Fruit fly (Drosophila melanogaster) whole organism, embryonic: ENCODE data around the gene Ass.

Experiments
- ATbp ChIP-seq: fragments of 200-800 bp; sonication (Bioruptor generic); optimal IDR thresholded peaks from 2 replicates; lab custom pipeline; 2017; ENCODE audit warnings: missing biosample characterization, mild to moderate bottlenecking, missing genetic modification characterization, missing genetic modification reagents
- Ada2b ChIP-seq: fragments of 200-800 bp; sonication (Bioruptor generic); IDR thresholded peaks from 2 replicates; pipeline ENCODE4 v1.3.6; 2022; ENCODE audit warnings: missing biosample characterization, missing genetic modification characterization
- Asciz ChIP-seq: fragments of 200-800 bp; sonication (Bioruptor generic); optimal IDR thresholded peaks from 2 replicates; lab custom pipeline; 2017; ENCODE audit warnings: missing biosample characterization, mild to moderate bottlenecking, missing genetic modification characterization, missing genetic modification reagents
- Awh ChIP-seq: fragments of 200-800 bp; sonication (Bioruptor generic); IDR thresholded peaks from 2 replicates; pipeline ENCODE4, ENCODE4 v1.3.6; 2022; ENCODE audit warnings: missing biosample characterization, missing genetic modification characterization
- BtbVII ChIP-seq: fragments of 200-800 bp; sonication (Bioruptor generic); optimal IDR thresholded peaks from 3 replicates; lab custom pipeline; 2017; ENCODE audit warnings: missing biosample characterization, mild to moderate bottlenecking, missing genetic modification characterization
- C15 ChIP-seq: fragments of 200-800 bp; sonication (Bioruptor generic); IDR thresholded peaks from 3 replicates; pipeline ENCODE4 v1.3.6; 2022; ENCODE audit warnings: missing biosample characterization, missing genetic modification characterization
- CG10267 ChIP-seq: fragments of 200-800 bp; sonication (Bioruptor generic); optimal IDR thresholded peaks from 2 replicates; lab custom pipeline; 2018; ENCODE audit warnings: missing biosample characterization, mild to moderate bottlenecking, missing genetic modification characterization, moderate library complexity
- CG15479 ChIP-seq: fragments of 200-800 bp; sonication (Bioruptor generic); optimal IDR thresholded peaks from 3 replicates; lab custom pipeline; 2019; ENCODE audit warnings: missing biosample characterization, mild to moderate bottlenecking, missing genetic modification characterization, moderate library complexity
- CG15601 ChIP-seq: fragments of 200-800 bp; sonication (Bioruptor generic); optimal IDR thresholded peaks from 3 replicates; lab custom pipeline; 2019; ENCODE audit warnings: missing biosample characterization, mild to moderate bottlenecking, missing genetic modification characterization, moderate library complexity
- CG1603 ChIP-seq: fragments of 200-800 bp; sonication (Bioruptor generic); optimal IDR thresholded peaks from 2 replicates; lab custom pipeline; 2019; ENCODE audit warnings: missing biosample characterization, mild to moderate bottlenecking, missing genetic modification characterization, moderate library complexity
- CG17186 ChIP-seq: fragments of 200-800 bp; sonication (Bioruptor generic); optimal IDR thresholded peaks from 3 replicates; lab custom pipeline; 2017; ENCODE audit warnings: missing biosample characterization, missing genetic modification reagents, missing genetic modification characterization
- CG17385 ChIP-seq: fragments of 200-800 bp; sonication (Bioruptor generic); optimal IDR thresholded peaks from 3 replicates; lab custom pipeline; 2018; ENCODE audit warnings: missing biosample characterization, mild to moderate bottlenecking, missing genetic modification characterization
- CG18262 ChIP-seq: fragments of 200-800 bp; optimal IDR thresholded peaks from 3 replicates; lab custom pipeline; 2019; ENCODE audit warnings: missing biosample characterization, mild to moderate bottlenecking, missing genetic modification characterization, moderate library complexity
- CG2875 ChIP-seq: fragments of 200-800 bp; sonication (Bioruptor generic); optimal IDR thresholded peaks from 2 replicates; lab custom pipeline; 2017; ENCODE audit warnings: missing biosample characterization, mild to moderate bottlenecking, missing genetic modification characterization, missing genetic modification reagents
- CG32532 ChIP-seq: fragments of 200-800 bp; sonication (Bioruptor generic); IDR thresholded peaks from 2 replicates; pipeline ENCODE4 v1.3.6; 2022; ENCODE audit warnings: missing biosample characterization, missing genetic modification characterization
- CG33557 ChIP-seq: fragments of 200-800 bp; sonication (Bioruptor generic); optimal IDR thresholded peaks from 2 replicates; lab custom pipeline; 2019; ENCODE audit warnings: missing biosample characterization, mild to moderate bottlenecking, missing genetic modification characterization, moderate library complexity
- CG3847 ChIP-seq: fragments of 200-800 bp; sonication (Bioruptor generic); IDR thresholded peaks from 2 replicates; pipeline ENCODE4 v1.3.6; 2022; ENCODE audit warnings: missing biosample characterization, missing genetic modification characterization
- CG4424 ChIP-seq: fragments of 200-800 bp; sonication (Bioruptor generic); optimal IDR thresholded peaks from 3 replicates; lab custom pipeline; 2016; ENCODE audit warnings: missing biosample characterization, missing genetic modification characterization
- CG4730 ChIP-seq: fragments of 200-800 bp; sonication (Bioruptor generic); IDR thresholded peaks from 2 replicates; pipeline ENCODE4 v1.3.6; 2022; ENCODE audit warnings: missing biosample characterization, missing genetic modification characterization
- CG6272 ChIP-seq: fragments of 200-800 bp; sonication (Bioruptor generic); IDR thresholded peaks from 2 replicates; pipeline ENCODE4 v1.3.6; 2022; ENCODE audit warnings: missing biosample characterization, missing genetic modification characterization
- CG9876 ChIP-seq: fragments of 200-800 bp; sonication (Bioruptor generic); optimal IDR thresholded peaks from 2 replicates; lab custom pipeline; 2016; ENCODE audit warnings: missing biosample characterization, missing genetic modification characterization
- CHES-1-like ChIP-seq: fragments of 200-800 bp; sonication (Bioruptor generic); optimal IDR thresholded peaks from 2 replicates; lab custom pipeline; 2016; ENCODE audit warnings: missing biosample characterization, missing genetic modification characterization
- D19B ChIP-seq: fragments of 200-800 bp; sonication (Bioruptor generic); optimal IDR thresholded peaks from 2 replicates; lab custom pipeline; 2017; ENCODE audit warnings: missing biosample characterization, mild to moderate bottlenecking, missing genetic modification characterization
- E2f1 ChIP-seq: fragments of 200-800 bp; sonication (Bioruptor generic); IDR thresholded peaks from 2 replicates; pipeline ENCODE4 v1.3.6; 2022; ENCODE audit warnings: missing biosample characterization, missing genetic modification characterization
- HLHmδ ChIP-seq: fragments of 200-800 bp; sonication (Bioruptor generic); optimal IDR thresholded peaks from 2 replicates; lab custom pipeline; 2018; ENCODE audit warnings: missing biosample characterization, mild to moderate bottlenecking, missing genetic modification characterization, moderate library complexity
- Hr39 ChIP-seq: fragments of >200 bp; optimal IDR thresholded peaks from 2 replicates; lab custom pipeline; 2017
- Mad ChIP-seq: fragments of 200-800 bp; sonication (Bioruptor generic); optimal IDR thresholded peaks from 2 replicates; lab custom pipeline; 2016; ENCODE audit warnings: missing biosample characterization, missing genetic modification characterization
- Poxn ChIP-seq: fragments of 200-800 bp; sonication (Bioruptor generic); IDR thresholded peaks from 2 replicates; pipeline ENCODE4 v1.3.6; 2022; ENCODE audit warnings: missing biosample characterization, missing genetic modification characterization
- Usf ChIP-seq: fragments of 200-800 bp; sonication (Bioruptor generic); optimal IDR thresholded peaks from 2 replicates; lab custom pipeline; 2017; ENCODE audit warnings: missing genotype, missing biosample characterization, missing genetic modification characterization
- YL-1 ChIP-seq: fragments of 200-800 bp; sonication (Bioruptor generic); optimal IDR thresholded peaks from 3 replicates; lab custom pipeline; 2017; ENCODE audit warnings: missing biosample characterization, mild to moderate bottlenecking, missing genetic modification characterization
- ab ChIP-seq: fragments of 200-800 bp; sonication (Bioruptor generic); optimal IDR thresholded peaks from 2 replicates; lab custom pipeline; 2016; ENCODE audit warnings: missing biosample characterization, missing genetic modification characterization
- caup ChIP-seq: fragments of 200-800 bp; sonication (Bioruptor generic); optimal IDR thresholded peaks from 3 replicates; lab custom pipeline; 2017; ENCODE audit warnings: missing biosample characterization, mild to moderate bottlenecking, missing genetic modification characterization, moderate library complexity; ENCODE audit not compliant: severe bottlenecking
- chinmo ChIP-seq: fragments of 200-800 bp; sonication (Bioruptor generic); IDR thresholded peaks from 4 replicates; pipeline ENCODE4 v1.3.6; 2022; ENCODE audit warnings: missing biosample characterization, missing genetic modification characterization; ENCODE audit not compliant: partially characterized antibody
- chm ChIP-seq: fragments of 200-800 bp; sonication (Bioruptor generic); IDR thresholded peaks from 2 replicates; pipeline ENCODE4 v1.3.6; 2022; ENCODE audit warnings: missing biosample characterization, missing genetic modification characterization
- crol ChIP-seq: fragments of 200-800 bp; sonication (Bioruptor generic); IDR thresholded peaks from 2 replicates; pipeline ENCODE4 v1.3.6; 2022; ENCODE audit warnings: missing biosample characterization, missing genetic modification characterization
- cwo ChIP-seq: fragments of 200-800 bp; sonication (Bioruptor generic); optimal IDR thresholded peaks from 3 replicates; lab custom pipeline; 2017; ENCODE audit warnings: missing biosample characterization, missing genetic modification characterization, mild to moderate bottlenecking, moderate library complexity, missing genetic modification reagents
- disco-r ChIP-seq: fragments of 200-800 bp; sonication (Bioruptor generic); optimal IDR thresholded peaks from 2 replicates; lab custom pipeline; 2016; ENCODE audit warnings: missing biosample characterization, missing genetic modification characterization
- hb ChIP-seq: fragments of 200-800 bp; sonication (Bioruptor generic); IDR thresholded peaks from 3 replicates; pipeline ENCODE4 v1.3.6; 2022; ENCODE audit warnings: missing biosample characterization, missing genetic modification characterization; ENCODE audit not compliant: partially characterized antibody
- maf-S ChIP-seq: fragments of 200-800 bp; sonication (Bioruptor generic); optimal IDR thresholded peaks from 2 replicates; lab custom pipeline; 2016; ENCODE audit warnings: missing biosample characterization, missing genetic modification characterization
- mam ChIP-seq: fragments of 200-800 bp; sonication (Bioruptor generic); optimal IDR thresholded peaks from 3 replicates; lab custom pipeline; 2016; ENCODE audit warnings: missing biosample characterization, missing genetic modification characterization
- mirr ChIP-seq: fragments of 200-800 bp; sonication (Bioruptor generic); optimal IDR thresholded peaks from 3 replicates; lab custom pipeline; 2018; ENCODE audit warnings: missing biosample characterization, mild to moderate bottlenecking, missing genetic modification characterization
- nerfin-2 ChIP-seq: fragments of 200-800 bp; sonication (Bioruptor generic); IDR thresholded peaks from 2 replicates; pipeline ENCODE4 v1.3.6; 2022; ENCODE audit warnings: missing biosample characterization, missing genetic modification characterization; ENCODE audit not compliant: partially characterized antibody
- nom ChIP-seq: fragments of 200-800 bp; sonication (Bioruptor generic); optimal IDR thresholded peaks from 2 replicates; lab custom pipeline; 2017; ENCODE audit warnings: missing biosample characterization, missing genetic modification characterization, mild to moderate bottlenecking, moderate library complexity, missing genetic modification reagents
- p53 ChIP-seq: fragments of 200-800 bp; sonication (Bioruptor generic); optimal IDR thresholded peaks from 2 replicates; lab custom pipeline; 2016; ENCODE audit warnings: missing biosample characterization, missing genetic modification characterization
- pros ChIP-seq: fragments of 200-800 bp; sonication (Bioruptor generic); optimal IDR thresholded peaks from 3 replicates; lab custom pipeline; 2019; ENCODE audit warnings: missing biosample characterization, mild to moderate bottlenecking, missing genetic modification characterization, moderate library complexity
- pum ChIP-seq: fragments of 200-800 bp; sonication (Bioruptor generic); optimal IDR thresholded peaks from 2 replicates; lab custom pipeline; 2016; ENCODE audit warnings: missing biosample characterization, missing genetic modification characterization
- sens-2 ChIP-seq: fragments of 200-800 bp; sonication (Bioruptor generic); IDR thresholded peaks from 2 replicates; pipeline ENCODE4 v1.3.6; 2022; ENCODE audit warnings: missing biosample characterization, missing genetic modification characterization
- tna ChIP-seq: fragments of 200-800 bp; sonication (Bioruptor generic); IDR thresholded peaks from 2 replicates; pipeline ENCODE4 v1.3.6; 2022; ENCODE audit warnings: missing biosample characterization, missing genetic modification characterization; ENCODE audit not compliant: partially characterized antibody
- ttk ChIP-seq: fragments of 200-800 bp; sonication (Bioruptor generic); IDR thresholded peaks from 2 replicates; pipeline ENCODE4 v2.1.2; 2022; ENCODE audit warnings: missing biosample characterization, missing genetic modification characterization
- usp ChIP-seq: fragments of >200 bp; optimal IDR thresholded peaks from 2 replicates; lab custom pipeline; 2017; ENCODE audit warnings: missing biosample characterization, missing genetic modification characterization
- wek ChIP-seq: fragments of 200-800 bp; sonication (Bioruptor generic); optimal IDR thresholded peaks from 3 replicates; lab custom pipeline; 2018; ENCODE audit warnings: missing biosample characterization, mild to moderate bottlenecking, missing genetic modification characterization, moderate library complexity

Gene Ass

DNA sequence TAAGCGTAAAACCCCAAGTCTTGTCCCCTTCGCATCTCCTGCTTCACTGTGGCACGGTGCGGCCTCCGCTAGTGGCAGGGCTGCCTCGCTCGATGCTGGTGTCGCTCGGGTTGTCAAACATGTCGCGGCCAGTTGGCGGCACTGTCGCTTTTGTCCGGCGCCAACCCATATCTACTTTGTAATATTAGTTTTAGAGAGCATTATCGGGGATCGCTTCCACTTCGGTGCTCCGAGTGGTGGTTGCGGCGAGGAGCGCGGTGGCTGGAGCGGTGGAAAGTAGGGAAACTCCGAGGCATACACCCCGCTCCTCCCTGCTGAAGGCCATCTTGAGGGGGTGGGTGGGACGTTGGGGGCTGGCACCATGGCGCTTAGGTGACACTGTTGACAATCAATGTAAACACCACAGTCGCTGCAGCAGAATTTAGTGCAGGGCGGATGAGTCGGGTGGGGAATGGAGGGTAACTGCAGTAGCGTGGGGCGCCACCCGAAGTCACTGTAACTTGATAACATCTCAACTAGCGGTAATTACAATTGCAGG lies 21.0 kb upstream of the Ass start (continued):
- no peak for TF ChIP-seq D19B (GFP tag; lab: Kevin White, UChicago)
- no peak for TF ChIP-seq CG4730 (GFP tag; lab: Robert Waterston, UW)
- TF ChIP-seq crol = peak; percentile 96
- no peak for TF ChIP-seq CG9876 (GFP tag; lab: Kevin White, UChicago)
- no peak for TF ChIP-seq hb (GFP tag; lab: Robert Waterston, UW)
- no peak for TF ChIP-seq CG17385 (GFP tag; lab: Kevin White, UChicago)
- no peak for TF ChIP-seq p53 (GFP tag; lab: Kevin White, UChicago)
- TF ChIP-seq caup (GFP tag; lab: Kevin White, UChicago) = no peak
- TF ChIP-seq CG3847 (GFP tag; lab: Robert Waterston, UW) = no peak
- TF ChIP-seq ttk (GFP tag; lab: Robert Waterston, UW) = 0 out of 2 replicates have a peak, but pooled peaks have one; percentile 4
- no peak for TF ChIP-seq YL-1 (GFP tag; lab: Kevin White, UChicago)
- TF ChIP-seq CG17186 (GFP tag; lab: Kevin White, UChicago) = peak; percentile 45
- peak; percentile 36 for TF ChIP-seq Usf
- no peak for TF ChIP-seq nom
- no peak for TF ChIP-seq Poxn (GFP tag; lab: Robert Waterston, UW)
- TF ChIP-seq CG18262 (tag; lab: Kevin White, UChicago) = peak; percentile 55
- no peak for TF ChIP-seq pros (GFP tag; lab: Kevin White, UChicago)
- TF ChIP-seq CG10267 = no peak
- peak; percentile 21 for TF ChIP-seq CG15479 (GFP tag; lab: Kevin White, UChicago)
- TF ChIP-seq ab (GFP tag; lab: Kevin White, UChicago) = no peak
- TF ChIP-seq BtbVII (GFP tag; lab: Kevin White, UChicago) = no peak
- peak; percentile 95 for TF ChIP-seq HLHmδ
- no peak for TF ChIP-seq Ada2b
- TF ChIP-seq maf-S (GFP tag; lab: Kevin White, UChicago) = no peak
- peak; percentile 22 for TF ChIP-seq Asciz (GFP tag; lab: Kevin White, UChicago)
- no peak for TF ChIP-seq disco-r (GFP tag; lab: Kevin White, UChicago)
- TF ChIP-seq CG1603 (tag; lab: Kevin White, UChicago) = peak; percentile 67
- no peak for TF ChIP-seq C15 (GFP tag; lab: Robert Waterston, UW)
- TF ChIP-seq CG2875 (GFP tag; lab: Kevin White, UChicago) = peak; percentile 81
- TF ChIP-seq pum (GFP tag; lab: Kevin White, UChicago) = no peak
- no peak for TF ChIP-seq chinmo (GFP tag; lab: Robert Waterston, UW)
- no peak for TF ChIP-seq CG6272 (GFP tag; lab: Robert Waterston, UW)
- peak; percentile 27; the same call in 1 of the 2 replicates for TF ChIP-seq Awh (GFP tag; lab: Robert Waterston, UW)
- TF ChIP-seq sens-2 (GFP tag; lab: Robert Waterston, UW) = 0 out of 2 replicates have a peak, but pooled peaks have one; percentile 15
- no peak for TF ChIP-seq tna
- TF ChIP-seq wek = peak; percentile 63
- TF ChIP-seq CG33557 (GFP tag; lab: Kevin White, UChicago) = peak; percentile 79
- TF ChIP-seq mirr (GFP tag; lab: Kevin White, UChicago) = no peak
- TF ChIP-seq mam (GFP tag; lab: Kevin White, UChicago) = no peak
- TF ChIP-seq Mad = no peak
- peak; percentile 54; the same call in 1 of the 2 replicates for TF ChIP-seq chm
- no peak for TF ChIP-seq usp (GFP tag; lab: Kevin White, UChicago)
- no peak for TF ChIP-seq CG32532
- TF ChIP-seq CHES-1-like (GFP tag; lab: Kevin White, UChicago) = no peak
- no peak for TF ChIP-seq E2f1 (GFP tag; lab: Robert Waterston, UW)
- TF ChIP-seq CG15601 (tag; lab: Kevin White, UChicago) = peak; percentile 52
- peak; percentile 80 for TF ChIP-seq ATbp (GFP tag; lab: Kevin White, UChicago)
- TF ChIP-seq CG4424 = no peak
- no peak for TF ChIP-seq cwo (GFP tag; lab: Kevin White, UChicago)
- TF ChIP-seq nerfin-2 (GFP tag; lab: Robert Waterston, UW) = no peak
- TF ChIP-seq Hr39 (lab: Kevin White, UChicago) = no peak
